Worm (Caenorhabditis elegans) whole organism, L4 larva: ENCODE measurements around the gene dnj-15.

Experiments used
- aly-2 ChIP-seq: sonication (generic microtip); optimal IDR thresholded peaks from 2 replicates; lab custom pipeline; 2018; ENCODE audit warnings: missing biosample characterization, missing genetic modification characterization
- ama-1 ChIP-seq: fragments of 150-350 bp; optimal IDR thresholded peaks from 2 replicates; lab custom pipeline; 2014; ENCODE audit warnings: inconsistent platforms, mixed read lengths
- ctbp-1 ChIP-seq: fragments of 200-800 bp; sonication (Bioruptor generic); IDR thresholded peaks from 2 replicates; pipeline ENCODE4 v1.3.6; 2022; ENCODE audit warnings: missing genetic modification reagents, missing genetic modification characterization, missing compliant biosample characterization
- nhr-102 ChIP-seq: sonication (generic microtip); optimal IDR thresholded peaks from 2 replicates; lab custom pipeline; 2016; ENCODE audit warnings: mild to moderate bottlenecking, missing genetic modification characterization, moderate library complexity, missing compliant biosample characterization
- unc-62 ChIP-seq, 3 experiments: fragments of 150-350 bp in 1 of 3; sonication (generic microtip); optimal IDR thresholded peaks in 2 of 3; peaks in 1 of 3; 1 replicate in 1 of 3; 2 replicates in 2 of 3; lab custom pipeline; 2014 to 2017; ENCODE audit warnings: missing biosample characterization in 3 of 3, missing genetic modification characterization in 3 of 3, missing genetic modification reagents in 3 of 3, missing genotype in 1 of 3

DNA sequence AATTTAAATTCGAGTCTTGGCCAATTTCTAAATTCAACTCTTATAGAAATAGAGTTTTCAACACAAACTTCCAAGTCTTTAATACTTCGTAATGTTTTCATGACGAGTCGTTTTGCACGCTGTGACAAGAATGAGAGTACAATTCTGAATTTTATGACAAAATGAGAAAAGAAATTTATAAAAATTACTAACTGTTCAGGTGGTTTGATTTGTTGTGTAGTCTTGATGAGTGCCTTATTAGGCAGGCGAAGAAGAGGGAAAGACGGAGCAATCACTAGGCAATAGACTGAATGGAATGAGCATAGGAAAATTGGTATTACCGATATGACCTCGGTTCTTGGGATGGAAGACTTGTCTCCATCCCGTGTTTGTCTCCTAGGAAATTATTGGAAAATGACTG, 43.8 kb downstream of the dnj-15 start, which contains the start of gene F30B5.11:
- TF ChIP-seq unc-62 (GFP tag; optimal IDR thresholded peaks at IDR 0.05 in 1 of 2; lab: Kevin White, UChicago) (no peak), unc-62 (tag; optimal IDR thresholded peaks at IDR 0.05; lab: Kevin White, UChicago) (no peak), ctbp-1 (GFP tag; lab: Robert Waterston, UW) (no peak), aly-2 (tag; lab: Kevin White, UChicago) (no peak), nhr-102 (tag; lab: Kevin White, UChicago) (no peak), ama-1 (lab: Kevin White, UChicago) (no peak)
